Worm (Caenorhabditis elegans) whole organism, L2 larva: ENCODE data around the gene col-86.

Experiments
- ceh-82 ChIP-seq: fragments of 150-350 bp; optimal IDR thresholded peaks from 2 replicates; lab custom pipeline; 2014; ENCODE audit warnings: missing biosample characterization, missing genetic modification characterization
- lin-39 ChIP-seq: fragments of 150-350 bp; optimal IDR thresholded peaks from 2 replicates; lab custom pipeline; 2014; ENCODE audit warnings: missing biosample characterization, missing genetic modification reagents, missing genetic modification characterization
- nhr-11 ChIP-seq: fragments of 150-350 bp; optimal IDR thresholded peaks from 2 replicates; lab custom pipeline; 2014; ENCODE audit warnings: missing biosample characterization, missing genetic modification characterization
- nhr-77 ChIP-seq: fragments of 150-350 bp; optimal IDR thresholded peaks from 2 replicates; lab custom pipeline; 2014; ENCODE audit warnings: missing biosample characterization, missing genetic modification characterization
- snpc-4 ChIP-seq: fragments of 150-350 bp; optimal IDR thresholded peaks from 2 replicates; lab custom pipeline; 2014; ENCODE audit warnings: missing biosample characterization, missing genetic modification characterization

DNA sequence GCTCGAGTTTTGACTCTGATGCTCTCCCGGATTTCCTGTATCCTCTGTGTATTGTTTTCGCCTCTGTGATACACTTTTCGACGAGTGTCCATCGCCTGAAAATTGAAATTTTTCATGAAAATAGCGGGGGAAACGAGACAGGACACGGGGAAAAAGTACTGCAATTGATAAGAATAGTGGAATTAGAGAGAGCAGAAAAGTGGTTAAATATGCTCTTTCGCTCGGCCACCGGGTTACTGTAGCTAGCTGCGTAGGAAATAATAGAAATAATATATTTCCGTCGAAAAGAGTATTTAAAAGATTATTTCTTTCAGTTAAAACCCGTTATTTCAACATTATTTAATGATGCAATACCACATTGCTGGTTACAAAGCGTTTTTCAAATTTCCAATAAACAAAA lies 18.6 kb upstream of the col-86 start, which contains the start of gene rict-1:
- no peak for TF ChIP-seq nhr-77 (tag; lab: Kevin White, UChicago)
- no peak for TF ChIP-seq ceh-82 (tag; lab: Kevin White, UChicago)
- TF ChIP-seq snpc-4: no peak
- TF ChIP-seq nhr-11 (tag; lab: Kevin White, UChicago): no peak
- no peak for TF ChIP-seq lin-39 (tag; lab: Kevin White, UChicago)
